Worm (Caenorhabditis elegans): ENCODE measurements around the gene cht-2.

cht-2 gene

ce11 chrII:8520625-8521024, at the start of gene cht-2:
Gene cht-2 (plus strand): TSS chrII:8520925.
- TF ChIP-seq lim-7 (GFP tag; IDR thresholded peaks at IDR 0.05) (no peak), dmd-8 (GFP tag; IDR thresholded peaks at IDR 0.05) (no peak), ama-1 (optimal IDR thresholded peaks at IDR 0.05) (no peak), madf-5 (GFP tag; IDR thresholded peaks at IDR 0.05) (no peak), nhr-10 (tag; optimal IDR thresholded peaks at IDR 0.05) (no peak), nhr-76 (tag; optimal IDR thresholded peaks at IDR 0.05) (no peak), ceh-20 (GFP tag; IDR thresholded peaks at IDR 0.05) (no peak), pqm-1 (tag; optimal IDR thresholded peaks at IDR 0.05) (no peak)

ce11 chrII:8471139-8471538, 49.6 kb upstream of the cht-2 start, which contains the start of gene M05D6.8:
Gene M05D6.8 (minus strand): TSS chrII:8471239.
- TF ChIP-seq arid-1 (GFP tag; conservative IDR thresholded peaks at IDR 0.05): no peak
- no peak for TF ChIP-seq sdz-12 (GFP tag; optimal IDR thresholded peaks at IDR 0.05)
- no peak for TF ChIP-seq ceh-28 (tag; optimal IDR thresholded peaks at IDR 0.05)
- no peak for TF ChIP-seq mxl-2 (GFP tag; conservative IDR thresholded peaks at IDR 0.05)
- TF ChIP-seq daf-16 (GFP tag; optimal IDR thresholded peaks at IDR 0.05): no peak
- TF ChIP-seq daf-16 (tag; optimal IDR thresholded peaks at IDR 0.05): no peak
- no peak for TF ChIP-seq lir-3 (tag; optimal IDR thresholded peaks at IDR 0.05)
- TF ChIP-seq dve-1 (tag; optimal IDR thresholded peaks at IDR 0.05; ENCODE audit: insufficient read depth): no peak
- TF ChIP-seq nhr-10 (tag; optimal IDR thresholded peaks at IDR 0.05): no peak
- TF ChIP-seq Y48G9A.11 (GFP tag; IDR thresholded peaks at IDR 0.05): no peak
- TF ChIP-seq lsy-2 (tag; optimal IDR thresholded peaks at IDR 0.05): no peak
- TF ChIP-seq nhr-6 (tag; optimal IDR thresholded peaks at IDR 0.05): no peak
- no peak for TF ChIP-seq Y5F2A.4 (GFP tag; optimal IDR thresholded peaks at IDR 0.05)
- TF ChIP-seq F10B5.3 (tag; optimal IDR thresholded peaks at IDR 0.05): no peak

ce11 chrII:8472916-8473315, 47.8 kb upstream of the cht-2 start:
- peak in 1 of 2 experiments; percentile 91 for TF ChIP-seq unc-62 (GFP tag; optimal IDR thresholded peaks at IDR 0.05 in 1 of 2)
- no peak for TF ChIP-seq unc-62 (tag; optimal IDR thresholded peaks at IDR 0.05)
- TF ChIP-seq lir-3 (tag; optimal IDR thresholded peaks at IDR 0.05): no peak
- TF ChIP-seq snpc-1.2 (GFP tag; IDR thresholded peaks at IDR 0.05): no peak

- TF ChIP-seq arid-1 (GFP tag; conservative IDR thresholded peaks at IDR 0.05) (no peak), T26A8.4 (GFP tag; IDR thresholded peaks at IDR 0.05) (no peak), nhr-77 (tag; optimal IDR thresholded peaks at IDR 0.05) (no peak)
Measured at ce11 chrII:8475306-8475822, 45.4 kb upstream of the cht-2 start, which contains the start of the genes M05D6.1 and M05D6.3. Gene M05D6.1 (minus strand): TSS chrII:8475406. Gene M05D6.3 (plus strand): TSS chrII:8475772.

- TF ChIP-seq T26A8.4 (GFP tag; IDR thresholded peaks at IDR 0.05) (no peak), lsy-2 (tag; optimal IDR thresholded peaks at IDR 0.05) (peak in 1 of 2 experiments; percentile 6), vab-7 (GFP tag; IDR thresholded peaks at IDR 0.05) (peak; percentile 18; the same call in 1 of the 2 replicates), daf-16 (GFP tag; optimal IDR thresholded peaks at IDR 0.05) (no peak), daf-16 (tag; optimal IDR thresholded peaks at IDR 0.05) (peak; percentile 29)
Measured at ce11 chrII:8479337-8479736, 41.4 kb upstream of the cht-2 start.

- TF ChIP-seq aha-1 (tag) (peak; percentile 93), Y105C5A.15 (GFP tag; IDR thresholded peaks at IDR 0.05) (0 out of 2 replicates have a peak, but pooled peaks have one; percentile 8), Y75B8A.6 (GFP tag; IDR thresholded peaks at IDR 0.05) (no peak), unc-62 (GFP tag; optimal IDR thresholded peaks at IDR 0.05 in 1 of 2) (peak in 1 of 2 experiments; percentile 11), unc-62 (tag; optimal IDR thresholded peaks at IDR 0.05) (no peak), mxl-3 (GFP tag; optimal IDR thresholded peaks at IDR 0.05) (no peak), ceh-62 (tag; optimal IDR thresholded peaks at IDR 0.05) (no peak)
Measured at ce11 chrII:8480166-8480565, 40.6 kb upstream of the cht-2 start, which contains the start of gene lact-4. Gene lact-4 (minus strand): TSS chrII:8480478.

Measured in whole organism, L4 larva.